Worm (Caenorhabditis elegans) whole organism, young adult: ENCODE measurements around the gene T24E12.3.

Source experiments
- B0019.2 ChIP-seq: fragments of 200-800 bp; sonication (Bioruptor generic); conservative IDR thresholded peaks from 2 replicates; pipeline ENCODE4 v1.3.6; 2022; ENCODE audit warnings: missing genetic modification reagents, missing genetic modification characterization, missing compliant biosample characterization
- B0035.1 ChIP-seq: sonication (generic microtip); optimal IDR thresholded peaks from 2 replicates; lab custom pipeline; 2016; ENCODE audit warnings: missing genetic modification characterization, mild to moderate bottlenecking, missing compliant biosample characterization, missing genotype, missing genetic modification reagents
- B0261.1 ChIP-seq: sonication (generic microtip); optimal IDR thresholded peaks from 2 replicates; lab custom pipeline; 2016; ENCODE audit warnings: mild to moderate bottlenecking, missing genetic modification characterization, moderate library complexity, missing compliant biosample characterization
- C06A6.2 ChIP-seq: fragments of 200-800 bp; sonication (Bioruptor generic); conservative IDR thresholded peaks from 2 replicates; pipeline ENCODE4 v1.3.6; 2022; ENCODE audit warnings: missing genetic modification characterization, missing compliant biosample characterization
- D2030.7 ChIP-seq: fragments of 200-800 bp; sonication (Bioruptor generic); IDR thresholded peaks from 2 replicates; pipeline ENCODE4 v1.3.6; 2022; ENCODE audit warnings: missing genetic modification reagents, missing genetic modification characterization, missing compliant biosample characterization
- F37B4.10 ChIP-seq: fragments of 200-800 bp; sonication (Bioruptor generic); IDR thresholded peaks from 2 replicates; pipeline ENCODE4 v1.3.6; 2022; ENCODE audit warnings: missing genetic modification characterization, missing compliant biosample characterization
- F52B5.7 ChIP-seq: sonication (generic microtip); optimal IDR thresholded peaks from 2 replicates; lab custom pipeline; 2016; ENCODE audit warnings: mild to moderate bottlenecking, missing genetic modification characterization, missing compliant biosample characterization
- F55B11.4 ChIP-seq: sonication (generic microtip); optimal IDR thresholded peaks from 2 replicates; lab custom pipeline; 2016; ENCODE audit warnings: missing compliant biosample characterization, missing genetic modification characterization, borderline replicate concordance; ENCODE audit not compliant: insufficient read depth
- F57A8.1 ChIP-seq: fragments of 200-800 bp; sonication (Bioruptor generic); optimal IDR thresholded peaks from 2 replicates; lab custom pipeline; 2018; ENCODE audit warnings: mild to moderate bottlenecking, missing genetic modification characterization, moderate library complexity, missing compliant biosample characterization
- F57C9.4 ChIP-seq: sonication (generic microtip); optimal IDR thresholded peaks from 2 replicates; lab custom pipeline; 2017; ENCODE audit warnings: mild to moderate bottlenecking, missing genetic modification characterization, missing compliant biosample characterization
- T07F8.4 ChIP-seq: sonication (generic microtip); optimal IDR thresholded peaks from 2 replicates; lab custom pipeline; 2016; ENCODE audit warnings: mild to moderate bottlenecking, missing genetic modification characterization, moderate library complexity, missing compliant biosample characterization
- T26A5.8 ChIP-seq: sonication (generic microtip); optimal IDR thresholded peaks from 2 replicates; lab custom pipeline; 2016; ENCODE audit warnings: missing genetic modification characterization, missing compliant biosample characterization
- Y53F4B.3 ChIP-seq: fragments of 200-800 bp; sonication (Bioruptor generic); IDR thresholded peaks from 2 replicates; pipeline ENCODE4 v1.3.6; 2022; ENCODE audit warnings: missing genetic modification reagents, missing genetic modification characterization, missing compliant biosample characterization
- Y79H2A.3 ChIP-seq: fragments of 200-800 bp; sonication (Bioruptor generic); conservative IDR thresholded peaks from 2 replicates; pipeline ENCODE4 v1.3.6; 2022; ENCODE audit warnings: missing genetic modification reagents, missing genetic modification characterization, missing compliant biosample characterization
- ama-1 ChIP-seq, 3 experiments: fragments of 150-350 bp in 1 of 3; sonication (generic microtip) in 2 of 3; optimal IDR thresholded peaks; 2 replicates each; lab custom pipeline; 2014 to 2018; ENCODE audit warnings: missing biosample characterization in 2 of 3, missing genetic modification characterization in 2 of 3, missing genetic modification reagents in 2 of 3
- aptf-2 ChIP-seq: fragments of 200-800 bp; sonication (Bioruptor generic); conservative IDR thresholded peaks from 2 replicates; pipeline ENCODE4 v1.3.6; 2022; ENCODE audit warnings: missing genetic modification reagents, missing genetic modification characterization, missing compliant biosample characterization
- attf-5 ChIP-seq: fragments of 200-800 bp; sonication (Bioruptor generic); optimal IDR thresholded peaks from 2 replicates; lab custom pipeline; 2018; ENCODE audit warnings: mild to moderate bottlenecking, missing genetic modification characterization, missing compliant biosample characterization
- ccch-3 ChIP-seq: fragments of 200-800 bp; sonication (Bioruptor generic); optimal IDR thresholded peaks from 2 replicates; lab custom pipeline; 2018; ENCODE audit warnings: mild to moderate bottlenecking, missing genetic modification characterization, missing compliant biosample characterization
- ceh-100 ChIP-seq: fragments of 200-800 bp; sonication (Bioruptor generic); IDR thresholded peaks from 2 replicates; pipeline ENCODE4 v1.3.6; 2022; ENCODE audit warnings: missing genetic modification reagents, missing genetic modification characterization, missing compliant biosample characterization
- ceh-79 ChIP-seq: sonication (generic microtip); optimal IDR thresholded peaks from 2 replicates; lab custom pipeline; 2017; ENCODE audit warnings: mild to moderate bottlenecking, missing genetic modification characterization, missing compliant biosample characterization
- ceh-91 ChIP-seq: fragments of 200-800 bp; sonication (Bioruptor generic); IDR thresholded peaks from 2 replicates; pipeline ENCODE4 v1.3.6; 2022; ENCODE audit warnings: missing genetic modification reagents, missing genetic modification characterization, missing compliant biosample characterization
- die-1 ChIP-seq: sonication (generic microtip); optimal IDR thresholded peaks from 2 replicates; lab custom pipeline; 2016; ENCODE audit warnings: missing genotype, mild to moderate bottlenecking, missing genetic modification characterization, missing compliant biosample characterization
- dpff-1 ChIP-seq: sonication (generic microtip); optimal IDR thresholded peaks from 2 replicates; lab custom pipeline; 2017; ENCODE audit warnings: mild to moderate bottlenecking, missing genetic modification characterization, missing compliant biosample characterization
- dpl-1 ChIP-seq: fragments of 150-350 bp; optimal IDR thresholded peaks from 2 replicates; lab custom pipeline; 2014; ENCODE audit warnings: missing biosample characterization, missing genetic modification reagents, missing genetic modification characterization
- efl-1 ChIP-seq: fragments of 150-350 bp; optimal IDR thresholded peaks from 2 replicates; lab custom pipeline; 2014; ENCODE audit warnings: missing biosample characterization, missing genetic modification reagents, missing genetic modification characterization
- egl-44 ChIP-seq: fragments of 200-800 bp; sonication (Bioruptor generic); IDR thresholded peaks from 2 replicates; pipeline ENCODE4 v1.3.6; 2022; ENCODE audit warnings: missing genetic modification reagents, missing genetic modification characterization, missing compliant biosample characterization
- ekl-4 ChIP-seq: fragments of 200-800 bp; sonication (Bioruptor generic); IDR thresholded peaks from 2 replicates; pipeline ENCODE4 v1.3.6; 2022; ENCODE audit warnings: missing genetic modification reagents, missing genetic modification characterization, missing compliant biosample characterization
- hlh-26 ChIP-seq: fragments of 200-800 bp; sonication (Bioruptor generic); conservative IDR thresholded peaks from 2 replicates; pipeline ENCODE4 v1.3.6; 2022; ENCODE audit warnings: missing genetic modification reagents, missing genetic modification characterization, missing compliant biosample characterization
- hmg-1.2 ChIP-seq: fragments of 200-800 bp; sonication (Bioruptor generic); IDR thresholded peaks from 2 replicates; pipeline ENCODE4 v1.3.6; 2022; ENCODE audit warnings: missing genetic modification reagents, missing genetic modification characterization, missing compliant biosample characterization
- lin-54 ChIP-seq: fragments of 200-800 bp; sonication (Bioruptor generic); optimal IDR thresholded peaks from 2 replicates; lab custom pipeline; 2018; ENCODE audit warnings: mild to moderate bottlenecking, missing genetic modification characterization, missing compliant biosample characterization
- madf-6 ChIP-seq: fragments of 200-800 bp; sonication (Bioruptor generic); IDR thresholded peaks from 2 replicates; pipeline ENCODE4 v1.3.6; 2022; ENCODE audit warnings: missing genetic modification reagents, missing genetic modification characterization, missing compliant biosample characterization
- madf-8 ChIP-seq: fragments of 200-800 bp; sonication (Bioruptor generic); conservative IDR thresholded peaks from 2 replicates; pipeline ENCODE4 v1.3.6; 2022; ENCODE audit warnings: missing genetic modification reagents, missing genetic modification characterization, missing compliant biosample characterization
- mcd-1 ChIP-seq: fragments of 200-800 bp; sonication (Bioruptor generic); IDR thresholded peaks from 2 replicates; pipeline ENCODE4 v1.3.6; 2022; ENCODE audit warnings: missing genetic modification reagents, missing genetic modification characterization, missing compliant biosample characterization
- mel-28 ChIP-seq: sonication (generic microtip); optimal IDR thresholded peaks from 2 replicates; lab custom pipeline; 2016; ENCODE audit warnings: borderline replicate concordance, mild to moderate bottlenecking, missing genetic modification characterization, missing compliant biosample characterization
- nfya-2 ChIP-seq: fragments of 200-800 bp; sonication (Bioruptor generic); IDR thresholded peaks from 2 replicates; pipeline ENCODE4 v1.3.6; 2022; ENCODE audit warnings: missing genetic modification reagents, missing genetic modification characterization, missing compliant biosample characterization
- nhr-179 ChIP-seq: sonication (generic microtip); optimal IDR thresholded peaks from 2 replicates; lab custom pipeline; 2016; ENCODE audit warnings: mild to moderate bottlenecking, missing genetic modification characterization, missing compliant biosample characterization
- repo-1 ChIP-seq: sonication (generic microtip); optimal IDR thresholded peaks from 2 replicates; lab custom pipeline; 2017; ENCODE audit warnings: mild to moderate bottlenecking, missing genetic modification characterization, missing compliant biosample characterization
- rpc-1 ChIP-seq, 2 experiments: fragments of 150-350 bp in 1 of 2; sonication (generic microtip) in 1 of 2; optimal IDR thresholded peaks; 2 replicates each; lab custom pipeline; 2014 to 2018; ENCODE audit warnings: missing biosample characterization in 1 of 2, missing genetic modification characterization in 1 of 2, missing genetic modification reagents in 1 of 2, missing genotype in 1 of 2
- sdz-38 ChIP-seq: sonication (generic microtip); optimal IDR thresholded peaks from 2 replicates; lab custom pipeline; 2016; ENCODE audit warnings: missing genotype, missing genetic modification characterization, missing compliant biosample characterization
- xnd-1 ChIP-seq: sonication (generic microtip); optimal IDR thresholded peaks from 2 replicates; lab custom pipeline; 2016; ENCODE audit warnings: missing genotype, missing genetic modification reagents, missing genetic modification characterization, missing compliant biosample characterization
- zfh-2 ChIP-seq: fragments of 200-800 bp; sonication (Bioruptor generic); conservative IDR thresholded peaks from 2 replicates; pipeline ENCODE4 v1.3.6; 2022; ENCODE audit warnings: missing genetic modification reagents, missing genetic modification characterization, missing compliant biosample characterization
- ztf-6 ChIP-seq: fragments of 200-800 bp; sonication (Bioruptor generic); IDR thresholded peaks from 2 replicates; pipeline ENCODE4 v1.3.6; 2022; ENCODE audit warnings: missing genetic modification reagents, missing genetic modification characterization, missing compliant biosample characterization

Gene T24E12.3

DNA sequence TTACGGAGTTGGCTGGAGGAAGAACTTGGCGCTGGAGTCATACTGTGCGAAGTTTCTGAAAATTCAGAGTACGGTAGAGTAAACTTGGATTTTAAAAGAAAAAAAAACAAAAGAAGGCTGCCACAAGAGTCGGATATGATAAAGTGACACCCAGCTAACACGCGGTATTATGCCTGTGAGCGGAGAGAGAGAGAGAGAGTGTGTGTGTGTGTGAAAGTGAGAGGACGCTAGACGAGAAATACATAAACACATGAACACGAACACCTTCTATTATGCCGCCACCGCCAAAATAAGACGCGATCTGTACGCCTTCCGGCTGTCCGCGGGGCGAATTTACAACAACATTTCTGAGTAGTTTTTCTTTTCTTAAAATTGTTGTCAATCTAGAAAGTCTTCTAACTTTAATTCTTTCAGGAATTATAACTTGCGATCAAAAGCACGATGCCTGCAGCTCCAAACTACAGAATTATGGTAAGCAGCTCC is 38.9 kb upstream of the T24E12.3 start, which contains the start of gene F12E12.6:
TSS of gene F12E12.6 (minus strand) at position 51 of the 483 bp plus-strand sequence.
- TF ChIP-seq aptf-2 (GFP tag; lab: Robert Waterston, UW) (no peak), repo-1 (tag; lab: Kevin White, UChicago) (no peak), ceh-100 (no peak), B0019.2 (GFP tag; lab: Robert Waterston, UW) (no peak), sdz-38 (no peak), F57A8.1 (GFP tag; lab: Kevin White, UChicago) (no peak), Y53F4B.3 (no peak), egl-44 (GFP tag; lab: Robert Waterston, UW) (no peak), zfh-2 (GFP tag; lab: Robert Waterston, UW) (no peak), Y79H2A.3 (GFP tag; lab: Robert Waterston, UW) (no peak), ceh-79 (tag; lab: Kevin White, UChicago) (no peak), ekl-4 (no peak), D2030.7 (GFP tag; lab: Robert Waterston, UW) (no peak), ztf-6 (GFP tag; lab: Robert Waterston, UW) (no peak), xnd-1 (tag; lab: Kevin White, UChicago) (no peak), nhr-179 (tag; lab: Kevin White, UChicago) (no peak), ccch-3 (GFP tag; lab: Kevin White, UChicago) (no peak), efl-1 (peak; percentile 57), lin-54 (no peak), attf-5 (GFP tag; lab: Kevin White, UChicago) (no peak), C06A6.2 (GFP tag; lab: Robert Waterston, UW) (no peak), hmg-1.2 (GFP tag; lab: Robert Waterston, UW) (peak; percentile 33; the same call in 1 of the 2 replicates), ama-1 (optimal IDR thresholded peaks at IDR 0.05; lab: Kevin White, UChicago) (no peak), ama-1 (GFP tag; optimal IDR thresholded peaks at IDR 0.05; lab: Kevin White, UChicago) (no peak), F37B4.10 (no peak), T26A5.8 (no peak), hlh-26 (GFP tag; lab: Robert Waterston, UW) (no peak), die-1 (tag; lab: Kevin White, UChicago) (no peak), B0035.1 (tag; lab: Kevin White, UChicago) (no peak), F57C9.4 (tag; lab: Kevin White, UChicago) (no peak), F52B5.7 (tag; lab: Kevin White, UChicago) (no peak), rpc-1 (optimal IDR thresholded peaks at IDR 0.05; lab: Kevin White, UChicago) (no peak), rpc-1 (tag; optimal IDR thresholded peaks at IDR 0.05; lab: Kevin White, UChicago) (no peak), nfya-2 (no peak), mcd-1 (GFP tag; lab: Robert Waterston, UW) (no peak), ceh-91 (GFP tag; lab: Robert Waterston, UW) (no peak), B0261.1 (tag; lab: Kevin White, UChicago) (no peak), F55B11.4 (tag; lab: Kevin White, UChicago) (no peak), dpff-1 (no peak), dpl-1 (GFP tag; lab: Kevin White, UChicago) (peak; percentile 7), madf-8 (GFP tag; lab: Robert Waterston, UW) (peak; percentile 27; the same call in 1 of the 2 replicates), madf-6 (GFP tag; lab: Robert Waterston, UW) (peak; percentile 58), mel-28 (tag; lab: Kevin White, UChicago) (no peak), T07F8.4 (tag; lab: Kevin White, UChicago) (no peak)
